Worm (Caenorhabditis elegans) whole organism, young adult: ENCODE measurements around the gene clec-47.

Experiments used
- B0261.1 ChIP-seq: sonication (generic microtip); optimal IDR thresholded peaks from 2 replicates; lab custom pipeline; 2016; ENCODE audit warnings: mild to moderate bottlenecking, missing genetic modification characterization, moderate library complexity, missing compliant biosample characterization
- F33H1.4 ChIP-seq: fragments of 200-800 bp; sonication (Bioruptor generic); IDR thresholded peaks from 2 replicates; pipeline ENCODE4 v1.3.6; 2022; ENCODE audit warnings: missing genetic modification reagents, missing genetic modification characterization, missing compliant biosample characterization
- F49E8.2 ChIP-seq: sonication (generic microtip); optimal IDR thresholded peaks from 3 replicates; lab custom pipeline; 2017; ENCODE audit warnings: missing genetic modification characterization, mild to moderate bottlenecking, missing compliant biosample characterization, antibody characterized with exemption, moderate library complexity; ENCODE audit not compliant: insufficient read depth
- F57A8.1 ChIP-seq: fragments of 200-800 bp; sonication (Bioruptor generic); optimal IDR thresholded peaks from 2 replicates; lab custom pipeline; 2018; ENCODE audit warnings: mild to moderate bottlenecking, missing genetic modification characterization, moderate library complexity, missing compliant biosample characterization
- Y79H2A.3 ChIP-seq: fragments of 200-800 bp; sonication (Bioruptor generic); conservative IDR thresholded peaks from 2 replicates; pipeline ENCODE4 v1.3.6; 2022; ENCODE audit warnings: missing genetic modification reagents, missing genetic modification characterization, missing compliant biosample characterization
- akir-1 ChIP-seq: fragments of 200-800 bp; sonication (Bioruptor generic); optimal IDR thresholded peaks from 2 replicates; lab custom pipeline; 2018; ENCODE audit warnings: mild to moderate bottlenecking, missing genetic modification characterization, moderate library complexity, missing compliant biosample characterization
- aptf-2 ChIP-seq: fragments of 200-800 bp; sonication (Bioruptor generic); conservative IDR thresholded peaks from 2 replicates; pipeline ENCODE4 v1.3.6; 2022; ENCODE audit warnings: missing genetic modification reagents, missing genetic modification characterization, missing compliant biosample characterization
- aptf-3 ChIP-seq: fragments of 200-800 bp; sonication (Bioruptor generic); IDR thresholded peaks from 2 replicates; pipeline ENCODE4 v1.3.6; 2022; ENCODE audit warnings: missing genetic modification characterization, missing compliant biosample characterization
- athp-1 ChIP-seq: sonication (generic microtip); optimal IDR thresholded peaks from 2 replicates; lab custom pipeline; 2017; ENCODE audit warnings: mild to moderate bottlenecking, missing genetic modification characterization, missing compliant biosample characterization
- attf-3 ChIP-seq: fragments of 200-800 bp; sonication (Bioruptor generic); conservative IDR thresholded peaks from 2 replicates; pipeline ENCODE4 v1.3.6; 2022; ENCODE audit warnings: missing genetic modification reagents, missing genetic modification characterization, missing compliant biosample characterization
- cebp-1 ChIP-seq, 2 experiments: fragments of 200-800 bp in 1 of 2; sonication (Bioruptor generic) in 1 of 2; sonication (generic microtip) in 1 of 2; IDR thresholded peaks in 1 of 2; optimal IDR thresholded peaks in 1 of 2; 2 replicates each; pipeline versions ENCODE4 v1.3.6 to Lab custom; 2017 to 2022; ENCODE audit warnings: missing compliant biosample characterization in 2 of 2, missing genetic modification characterization in 2 of 2, mild to moderate bottlenecking in 1 of 2, missing genetic modification reagents in 1 of 2, moderate library complexity in 1 of 2
- ceh-91 ChIP-seq: fragments of 200-800 bp; sonication (Bioruptor generic); IDR thresholded peaks from 2 replicates; pipeline ENCODE4 v1.3.6; 2022; ENCODE audit warnings: missing genetic modification reagents, missing genetic modification characterization, missing compliant biosample characterization
- chd-7 ChIP-seq: sonication (generic microtip); optimal IDR thresholded peaks from 2 replicates; lab custom pipeline; 2016; ENCODE audit warnings: mild to moderate bottlenecking, missing genetic modification characterization, moderate library complexity, missing compliant biosample characterization
- dox-1 ChIP-seq: fragments of 200-800 bp; sonication (Bioruptor generic); IDR thresholded peaks from 2 replicates; pipeline ENCODE4 v1.3.6; 2022; ENCODE audit warnings: missing genetic modification reagents, missing genetic modification characterization, missing compliant biosample characterization
- dpff-1 ChIP-seq: sonication (generic microtip); optimal IDR thresholded peaks from 2 replicates; lab custom pipeline; 2017; ENCODE audit warnings: mild to moderate bottlenecking, missing genetic modification characterization, missing compliant biosample characterization
- dpl-1 ChIP-seq: fragments of 150-350 bp; optimal IDR thresholded peaks from 2 replicates; lab custom pipeline; 2014; ENCODE audit warnings: missing biosample characterization, missing genetic modification reagents, missing genetic modification characterization
- efl-1 ChIP-seq: fragments of 150-350 bp; optimal IDR thresholded peaks from 2 replicates; lab custom pipeline; 2014; ENCODE audit warnings: missing biosample characterization, missing genetic modification reagents, missing genetic modification characterization
- egl-18 ChIP-seq: fragments of 200-800 bp; sonication (Bioruptor generic); IDR thresholded peaks from 2 replicates; pipeline ENCODE4 v1.3.6; 2022; ENCODE audit warnings: missing genetic modification reagents, missing genetic modification characterization, missing compliant biosample characterization
- hrde-1 ChIP-seq: sonication (generic microtip); optimal IDR thresholded peaks from 2 replicates; lab custom pipeline; 2016; ENCODE audit warnings: missing genetic modification characterization, mild to moderate bottlenecking, missing compliant biosample characterization, moderate library complexity, missing genotype, missing genetic modification reagents, borderline replicate concordance
- hsf-1 ChIP-seq: fragments of 200-800 bp; sonication (Bioruptor generic); IDR thresholded peaks from 2 replicates; pipeline ENCODE4 v1.3.6; 2022; ENCODE audit warnings: missing genetic modification reagents, missing genetic modification characterization, missing compliant biosample characterization
- lin-54 ChIP-seq: fragments of 200-800 bp; sonication (Bioruptor generic); optimal IDR thresholded peaks from 2 replicates; lab custom pipeline; 2018; ENCODE audit warnings: mild to moderate bottlenecking, missing genetic modification characterization, missing compliant biosample characterization
- lir-1 ChIP-seq: fragments of 200-800 bp; sonication (Bioruptor generic); conservative IDR thresholded peaks from 2 replicates; pipeline ENCODE4 v1.3.6; 2022; ENCODE audit warnings: missing genetic modification reagents, missing genetic modification characterization, missing compliant biosample characterization
- lsl-1 ChIP-seq: fragments of 200-800 bp; sonication (Bioruptor generic); optimal IDR thresholded peaks from 2 replicates; lab custom pipeline; 2018; ENCODE audit warnings: mild to moderate bottlenecking, missing genetic modification characterization, moderate library complexity, missing compliant biosample characterization
- madf-3 ChIP-seq: fragments of 200-800 bp; sonication (Bioruptor generic); IDR thresholded peaks from 2 replicates; pipeline ENCODE4 v1.3.6; 2022; ENCODE audit warnings: missing genetic modification reagents, missing genetic modification characterization, missing compliant biosample characterization
- madf-6 ChIP-seq: fragments of 200-800 bp; sonication (Bioruptor generic); IDR thresholded peaks from 2 replicates; pipeline ENCODE4 v1.3.6; 2022; ENCODE audit warnings: missing genetic modification reagents, missing genetic modification characterization, missing compliant biosample characterization
- mcd-1 ChIP-seq: fragments of 200-800 bp; sonication (Bioruptor generic); IDR thresholded peaks from 2 replicates; pipeline ENCODE4 v1.3.6; 2022; ENCODE audit warnings: missing genetic modification reagents, missing genetic modification characterization, missing compliant biosample characterization
- nfyb-1 ChIP-seq: fragments of 200-800 bp; sonication (Bioruptor generic); IDR thresholded peaks from 2 replicates; pipeline ENCODE4 v1.3.6; 2022; ENCODE audit warnings: missing genetic modification reagents, missing genetic modification characterization, missing compliant biosample characterization
- nhr-80 ChIP-seq: sonication (generic microtip); optimal IDR thresholded peaks from 2 replicates; lab custom pipeline; 2016; ENCODE audit warnings: missing genetic modification characterization, missing compliant biosample characterization
- nhr-90 ChIP-seq: sonication (generic microtip); optimal IDR thresholded peaks from 2 replicates; lab custom pipeline; 2016; ENCODE audit warnings: missing genotype, mild to moderate bottlenecking, missing genetic modification characterization, missing compliant biosample characterization
- repo-1 ChIP-seq: sonication (generic microtip); optimal IDR thresholded peaks from 2 replicates; lab custom pipeline; 2017; ENCODE audit warnings: mild to moderate bottlenecking, missing genetic modification characterization, missing compliant biosample characterization
- sea-2 ChIP-seq: fragments of 200-800 bp; sonication (Bioruptor generic); IDR thresholded peaks from 2 replicates; pipeline ENCODE4 v1.3.6; 2022; ENCODE audit warnings: missing genetic modification characterization, missing compliant biosample characterization
- snpc-1.1 ChIP-seq: sonication (generic microtip); optimal IDR thresholded peaks from 2 replicates; lab custom pipeline; 2017; ENCODE audit warnings: missing genetic modification characterization, mild to moderate bottlenecking, missing compliant biosample characterization, antibody characterized with exemption, moderate library complexity, missing genotype, missing genetic modification reagents; ENCODE audit not compliant: insufficient read depth
- snpc-3.4 ChIP-seq: sonication (generic microtip); optimal IDR thresholded peaks from 2 replicates; lab custom pipeline; 2017; ENCODE audit warnings: missing genetic modification characterization, mild to moderate bottlenecking, missing compliant biosample characterization, antibody characterized with exemption, moderate library complexity, missing genotype, missing genetic modification reagents
- sptf-2 ChIP-seq: fragments of 200-800 bp; sonication (Bioruptor generic); optimal IDR thresholded peaks from 2 replicates; lab custom pipeline; 2018; ENCODE audit warnings: mild to moderate bottlenecking, missing genetic modification characterization, missing compliant biosample characterization
- tbp1 ChIP-seq: fragments of 200-800 bp; sonication (Bioruptor generic); optimal IDR thresholded peaks from 2 replicates; lab custom pipeline; 2018; ENCODE audit warnings: mild to moderate bottlenecking, missing genetic modification characterization, missing compliant biosample characterization
- tlf-1 ChIP-seq: fragments of 200-800 bp; sonication (Bioruptor generic); optimal IDR thresholded peaks from 2 replicates; lab custom pipeline; 2018; ENCODE audit warnings: mild to moderate bottlenecking, missing genetic modification characterization, missing compliant biosample characterization
- ztf-18 ChIP-seq: sonication (generic microtip); optimal IDR thresholded peaks from 2 replicates; lab custom pipeline; 2016; ENCODE audit warnings: missing genotype, mild to moderate bottlenecking, missing genetic modification characterization, missing compliant biosample characterization
- ztf-6 ChIP-seq: fragments of 200-800 bp; sonication (Bioruptor generic); IDR thresholded peaks from 2 replicates; pipeline ENCODE4 v1.3.6; 2022; ENCODE audit warnings: missing genetic modification reagents, missing genetic modification characterization, missing compliant biosample characterization

Gene clec-47

ce11 chrV:15162697-15163096 lies 12.9 kb upstream of the clec-47 start, which contains the start of gene srz-11:
srz-11 (plus strand) TSS chrV:15163082.
- TF ChIP-seq hrde-1 (tag; lab: Kevin White, UChicago) = no peak

- TF ChIP-seq hrde-1 (tag; lab: Kevin White, UChicago) (no peak), akir-1 (GFP tag; lab: Kevin White, UChicago) (no peak), nhr-90 (tag; lab: Kevin White, UChicago) (no peak), cebp-1 (GFP tag; IDR thresholded peaks at IDR 0.05; lab: Robert Waterston, UW) (no peak), cebp-1 (tag; optimal IDR thresholded peaks at IDR 0.05; lab: Kevin White, UChicago) (no peak)
Measured at ce11 chrV:15179757-15180156, 4.2 kb downstream of the clec-47 start, which contains the start of gene T09F5.10. T09F5.10 (plus strand) TSS chrV:15180057.

ce11 chrV:15181899-15182298 lies 6.3 kb downstream of the clec-47 start:
- no peak for TF ChIP-seq ztf-18 (tag; lab: Kevin White, UChicago)
- no peak for TF ChIP-seq aptf-2
- TF ChIP-seq nfyb-1 (GFP tag; lab: Robert Waterston, UW) = no peak
- no peak for TF ChIP-seq sptf-2 (GFP tag; lab: Kevin White, UChicago)
- no peak for TF ChIP-seq egl-18 (GFP tag; lab: Robert Waterston, UW)

ce11 chrV:15182407-15182806 lies 6.8 kb downstream of the clec-47 start, which contains the start of gene fbxa-84:
fbxa-84 (plus strand) TSS chrV:15182440.
- peak; percentile 50 for TF ChIP-seq nhr-80 (tag; lab: Kevin White, UChicago)
- no peak for TF ChIP-seq lir-1

- no peak for TF ChIP-seq sea-2 (GFP tag; lab: Robert Waterston, UW)
- TF ChIP-seq efl-1 (GFP tag; lab: Kevin White, UChicago) = peak; percentile 91
- TF ChIP-seq ztf-6 (GFP tag; lab: Robert Waterston, UW) = no peak
- peak; percentile 66 for TF ChIP-seq snpc-3.4
- TF ChIP-seq F33H1.4 (GFP tag; lab: Robert Waterston, UW) = peak; percentile 67
- peak; percentile 94 for TF ChIP-seq athp-1 (tag; lab: Kevin White, UChicago)
- TF ChIP-seq dox-1 (GFP tag; lab: Robert Waterston, UW) = peak; percentile 68
- 0 out of 2 replicates have a peak, but pooled peaks have one; percentile 24 for TF ChIP-seq madf-3 (GFP tag; lab: Robert Waterston, UW)
- peak; percentile 74 for TF ChIP-seq ceh-91 (GFP tag; lab: Robert Waterston, UW)
- TF ChIP-seq attf-3 (GFP tag; lab: Robert Waterston, UW) = no peak
- peak; percentile 94 for TF ChIP-seq madf-6 (GFP tag; lab: Robert Waterston, UW)
- TF ChIP-seq lin-54 (GFP tag; lab: Kevin White, UChicago) = peak; percentile 67
- peak; percentile 78 for TF ChIP-seq mcd-1
- no peak for TF ChIP-seq egl-18 (GFP tag; lab: Robert Waterston, UW)
- peak; percentile 12 for TF ChIP-seq repo-1 (tag; lab: Kevin White, UChicago)
- peak; percentile 67 for TF ChIP-seq dpl-1 (GFP tag; lab: Kevin White, UChicago)
- TF ChIP-seq B0261.1 = peak; percentile 20
- TF ChIP-seq lsl-1 (GFP tag; lab: Kevin White, UChicago) = peak; percentile 96
- peak; percentile 71 for TF ChIP-seq F49E8.2 (tag; lab: Kevin White, UChicago)
- TF ChIP-seq chd-7 (tag; lab: Kevin White, UChicago) = no peak
- TF ChIP-seq hsf-1 (GFP tag; lab: Robert Waterston, UW) = peak; percentile 84
- TF ChIP-seq aptf-3 (GFP tag; lab: Robert Waterston, UW) = no peak
- peak; percentile 77 for TF ChIP-seq tlf-1 (GFP tag; lab: Kevin White, UChicago)
- TF ChIP-seq tbp1 = peak; percentile 61
- TF ChIP-seq F57A8.1 (GFP tag; lab: Kevin White, UChicago) = no peak
- TF ChIP-seq snpc-1.1 = peak; percentile 33
- TF ChIP-seq dpff-1 (tag; lab: Kevin White, UChicago) = no peak
- TF ChIP-seq Y79H2A.3 (GFP tag; lab: Robert Waterston, UW) = no peak
Measured at ce11 chrV:15184097-15185040, 8.8 kb downstream of the clec-47 start, which contains the start of gene Y75B12B.1. Y75B12B.1 (plus strand) TSS chrV:15184699.
